Worm (Caenorhabditis elegans) whole organism, young adult: ENCODE data around the gene npr-27.

Experiments
- F49E8.2 ChIP-seq: sonication (generic microtip); optimal IDR thresholded peaks from 3 replicates; lab custom pipeline; 2017; ENCODE audit warnings: missing genetic modification characterization, mild to moderate bottlenecking, missing compliant biosample characterization, antibody characterized with exemption, moderate library complexity; ENCODE audit not compliant: insufficient read depth
- Y53F4B.3 ChIP-seq: fragments of 200-800 bp; sonication (Bioruptor generic); IDR thresholded peaks from 2 replicates; pipeline ENCODE4 v1.3.6; 2022; ENCODE audit warnings: missing genetic modification reagents, missing genetic modification characterization, missing compliant biosample characterization
- aptf-3 ChIP-seq: fragments of 200-800 bp; sonication (Bioruptor generic); IDR thresholded peaks from 2 replicates; pipeline ENCODE4 v1.3.6; 2022; ENCODE audit warnings: missing genetic modification characterization, missing compliant biosample characterization
- egl-18 ChIP-seq: fragments of 200-800 bp; sonication (Bioruptor generic); IDR thresholded peaks from 2 replicates; pipeline ENCODE4 v1.3.6; 2022; ENCODE audit warnings: missing genetic modification reagents, missing genetic modification characterization, missing compliant biosample characterization
- hsf-1 ChIP-seq: fragments of 200-800 bp; sonication (Bioruptor generic); IDR thresholded peaks from 2 replicates; pipeline ENCODE4 v1.3.6; 2022; ENCODE audit warnings: missing genetic modification reagents, missing genetic modification characterization, missing compliant biosample characterization
- nfya-1 ChIP-seq: sonication (generic microtip); optimal IDR thresholded peaks from 2 replicates; lab custom pipeline; 2017; ENCODE audit warnings: antibody characterized with exemption, missing compliant biosample characterization, missing genetic modification characterization, borderline replicate concordance; ENCODE audit not compliant: insufficient read depth
- snpc-4 ChIP-seq, 5 experiments: fragments of 150-350 bp in 1 of 5; sonication (generic microtip) in 4 of 5; optimal IDR thresholded peaks; 2 replicates each; lab custom pipeline; 2014 to 2018; ENCODE audit warnings: missing genetic modification characterization in 5 of 5, missing biosample characterization in 3 of 5, antibody characterized with exemption in 2 of 5, mild to moderate bottlenecking in 2 of 5, missing compliant biosample characterization in 2 of 5, missing genotype in 2 of 5, moderate library complexity in 2 of 5, missing genetic modification reagents in 1 of 5
- sptf-2 ChIP-seq: fragments of 200-800 bp; sonication (Bioruptor generic); optimal IDR thresholded peaks from 2 replicates; lab custom pipeline; 2018; ENCODE audit warnings: mild to moderate bottlenecking, missing genetic modification characterization, missing compliant biosample characterization
- tlf-1 ChIP-seq: fragments of 200-800 bp; sonication (Bioruptor generic); optimal IDR thresholded peaks from 2 replicates; lab custom pipeline; 2018; ENCODE audit warnings: mild to moderate bottlenecking, missing genetic modification characterization, missing compliant biosample characterization
- unc-130 ChIP-seq: sonication (generic microtip); optimal IDR thresholded peaks from 2 replicates; lab custom pipeline; 2016; ENCODE audit warnings: missing genetic modification reagents, missing genetic modification characterization, missing compliant biosample characterization
- unc-62 ChIP-seq: fragments of 150-350 bp; optimal IDR thresholded peaks from 2 replicates; lab custom pipeline; 2014; ENCODE audit warnings: missing biosample characterization, missing genetic modification reagents, missing genetic modification characterization
- zfh-2 ChIP-seq: fragments of 200-800 bp; sonication (Bioruptor generic); conservative IDR thresholded peaks from 2 replicates; pipeline ENCODE4 v1.3.6; 2022; ENCODE audit warnings: missing genetic modification reagents, missing genetic modification characterization, missing compliant biosample characterization
- ztf-25 ChIP-seq: fragments of 200-800 bp; sonication (Bioruptor generic); IDR thresholded peaks from 2 replicates; pipeline ENCODE4 v1.3.6; 2022; ENCODE audit warnings: missing genetic modification reagents, missing genetic modification characterization, missing compliant biosample characterization

ce11 chrIV:7258253-7258652, 47.2 kb upstream of the npr-27 start, which contains the start of gene C06E4.6:
- TF ChIP-seq Y53F4B.3 (GFP tag; lab: Robert Waterston, UW): no peak
- no peak for TF ChIP-seq unc-62 (GFP tag; lab: Kevin White, UChicago)
- no peak for TF ChIP-seq nfya-1 (tag; lab: Kevin White, UChicago)
- no peak for TF ChIP-seq tlf-1
- no peak for TF ChIP-seq aptf-3 (GFP tag; lab: Robert Waterston, UW)
- TF ChIP-seq snpc-4 (GFP tag; optimal IDR thresholded peaks at IDR 0.05; lab: Kevin White, UChicago): no peak
- TF ChIP-seq snpc-4 (tag; optimal IDR thresholded peaks at IDR 0.05; lab: Kevin White, UChicago): no peak
- no peak for TF ChIP-seq F49E8.2
- TF ChIP-seq zfh-2 (GFP tag; lab: Robert Waterston, UW): no peak
- TF ChIP-seq ztf-25: no peak
- TF ChIP-seq egl-18: no peak
- TF ChIP-seq hsf-1 (GFP tag; lab: Robert Waterston, UW): no peak
- no peak for TF ChIP-seq unc-130 (GFP tag; lab: Kevin White, UChicago)
- no peak for TF ChIP-seq sptf-2 (GFP tag; lab: Kevin White, UChicago)
